Comparison of ENCODE assay signal across 2 fruit fly cellular contexts in the genomic region with DNA sequence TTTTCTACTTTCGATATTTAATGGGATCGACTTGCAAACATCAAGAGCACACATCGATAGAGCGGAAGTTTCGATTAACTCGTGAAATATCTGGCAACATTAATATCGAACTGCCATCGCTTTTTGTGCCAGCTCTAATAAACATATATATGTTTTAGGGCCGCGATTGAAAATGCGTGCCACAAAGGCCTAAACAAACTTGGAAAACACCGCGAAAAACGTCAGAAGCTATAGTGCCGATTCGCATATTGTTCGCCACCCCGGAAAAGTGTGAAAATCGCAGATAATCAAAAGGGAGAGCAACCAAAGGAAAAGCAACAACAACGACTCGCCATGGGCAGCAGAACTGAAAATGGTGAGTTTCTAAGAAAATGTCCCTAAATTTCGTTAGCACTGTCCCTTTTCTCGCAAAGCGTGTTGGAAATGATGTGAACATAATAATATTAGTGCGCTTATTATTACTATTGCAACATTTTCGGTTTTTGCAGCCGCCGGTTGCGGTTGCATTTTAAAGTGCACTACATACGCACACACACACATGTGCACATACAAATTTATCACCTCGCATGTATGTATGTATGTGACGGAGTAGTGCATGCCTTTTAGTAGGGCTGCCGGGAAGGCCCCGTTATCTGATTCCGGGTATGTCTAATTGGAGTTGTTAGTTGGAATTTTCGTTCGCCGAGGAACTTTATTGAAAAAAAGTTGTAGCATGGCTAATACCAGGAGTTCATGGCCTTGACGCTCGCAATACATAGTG.
TF ChIP-seq lines count a peak whose summit lies in the region.

Gene enc, plus strand, starts transcription at position 114 of the 760 bp plus-strand sequence.

TF ChIP-seq in whole organism, embryonic, 481 proteins besides CTCF, POLR2A, EP300 and RAD21 (continued from another document and continues in another):
- no peak for TF ChIP-seq cwo (GFP tag; optimal IDR thresholded peaks at IDR 0.05; lab: Kevin White, UChicago)
- no peak for TF ChIP-seq CG18619 (GFP tag; optimal IDR thresholded peaks at IDR 0.05; lab: Kevin White, UChicago)
- TF ChIP-seq Sin3A (optimal IDR thresholded peaks at IDR 0.05; lab: Kevin White, UChicago), result peak; percentile 31
- no peak for TF ChIP-seq CG9609 (GFP tag; optimal IDR thresholded peaks at IDR 0.05; lab: Kevin White, UChicago)
- peak; percentile 95 for TF ChIP-seq hb (GFP tag; IDR thresholded peaks at IDR 0.05; lab: Robert Waterston, UW; ENCODE audit: partially characterized antibody)
- TF ChIP-seq HmgZ (tag; optimal IDR thresholded peaks at IDR 0.05; lab: Kevin White, UChicago), result peak; percentile 37
- TF ChIP-seq CG17186 (GFP tag; optimal IDR thresholded peaks at IDR 0.05; lab: Kevin White, UChicago), result peak; percentile 45
- no peak for TF ChIP-seq Hmx (GFP tag; optimal IDR thresholded peaks at IDR 0.05; lab: Kevin White, UChicago)
- no peak for TF ChIP-seq CG11560 (tag; IDR thresholded peaks at IDR 0.05; lab: Robert Waterston, UW)
- TF ChIP-seq Eip74EF (GFP tag; optimal IDR thresholded peaks at IDR 0.05; lab: Kevin White, UChicago), result no peak
- peak; percentile 70 for TF ChIP-seq CG11504 (tag; optimal IDR thresholded peaks at IDR 0.05; lab: Kevin White, UChicago)
- no peak for TF ChIP-seq Hey (tag; optimal IDR thresholded peaks at IDR 0.05; lab: Kevin White, UChicago)
- TF ChIP-seq hbn (GFP tag; IDR thresholded peaks at IDR 0.05; lab: Robert Waterston, UW; ENCODE audit: partially characterized antibody), result peak; percentile 94
- TF ChIP-seq Mrtf (GFP tag; IDR thresholded peaks at IDR 0.05; lab: Robert Waterston, UW), result no peak
- no peak for TF ChIP-seq Atf6 (GFP tag; IDR thresholded peaks at IDR 0.05; lab: Robert Waterston, UW)
- TF ChIP-seq CG1792 (GFP tag; optimal IDR thresholded peaks at IDR 0.05; lab: Kevin White, UChicago), result no peak
- no peak for TF ChIP-seq CG4820 (GFP tag; optimal IDR thresholded peaks at IDR 0.05; lab: Kevin White, UChicago)
- TF ChIP-seq Max (GFP tag; optimal IDR thresholded peaks at IDR 0.05; lab: Kevin White, UChicago), result no peak
- peak; percentile 92 for TF ChIP-seq ato (GFP tag; IDR thresholded peaks at IDR 0.05; lab: Robert Waterston, UW; ENCODE audit: partially characterized antibody)
- no peak for TF ChIP-seq NC2α (GFP tag; optimal IDR thresholded peaks at IDR 0.05; lab: Kevin White, UChicago)
- TF ChIP-seq CG11456 (GFP tag; IDR thresholded peaks at IDR 0.05; lab: Robert Waterston, UW), result no peak
- TF ChIP-seq Jarid2 (GFP tag; optimal IDR thresholded peaks at IDR 0.05; lab: Kevin White, UChicago), result peak; percentile 11
- TF ChIP-seq CG14860 (GFP tag; IDR thresholded peaks at IDR 0.05; lab: Robert Waterston, UW; ENCODE audit: partially characterized antibody), result peak; percentile 93
- TF ChIP-seq stc (GFP tag; IDR thresholded peaks at IDR 0.05; lab: Robert Waterston, UW), result no peak
- no peak for TF ChIP-seq tx (GFP tag; optimal IDR thresholded peaks at IDR 0.05; lab: Kevin White, UChicago)
- no peak for TF ChIP-seq tap (tag; optimal IDR thresholded peaks at IDR 0.05; lab: Kevin White, UChicago)
- TF ChIP-seq CG6854 (GFP tag; optimal IDR thresholded peaks at IDR 0.05; lab: Kevin White, UChicago), result no peak
- TF ChIP-seq nerfin-1 (tag; optimal IDR thresholded peaks at IDR 0.05; lab: Kevin White, UChicago), result peak; percentile 4
- no peak for TF ChIP-seq CG6765 (GFP tag; optimal IDR thresholded peaks at IDR 0.05; lab: Kevin White, UChicago)
- TF ChIP-seq Stat92E (GFP tag; optimal IDR thresholded peaks at IDR 0.05; lab: Kevin White, UChicago), result peak in 1 of 3 experiments; percentile 35
- TF ChIP-seq CG1832 (GFP tag; optimal IDR thresholded peaks at IDR 0.05; lab: Kevin White, UChicago), result no peak
- peak; percentile 98 for TF ChIP-seq bbx (GFP tag; IDR thresholded peaks at IDR 0.05; lab: Robert Waterston, UW; ENCODE audit: partially characterized antibody)
- peak; percentile 86 for TF ChIP-seq cg (GFP tag; optimal IDR thresholded peaks at IDR 0.05; lab: Kevin White, UChicago)
- TF ChIP-seq CG11723 (GFP tag; optimal IDR thresholded peaks at IDR 0.05; lab: Kevin White, UChicago), result no peak
- TF ChIP-seq CG1603 (tag; optimal IDR thresholded peaks at IDR 0.05; lab: Kevin White, UChicago), result peak; percentile 43
- no peak for TF ChIP-seq CG10565 (GFP tag; optimal IDR thresholded peaks at IDR 0.05; lab: Kevin White, UChicago)
- TF ChIP-seq CG4282 (GFP tag; optimal IDR thresholded peaks at IDR 0.05; lab: Kevin White, UChicago), result no peak
- TF ChIP-seq cas (GFP tag; IDR thresholded peaks at IDR 0.05; lab: Robert Waterston, UW), result no peak
- no peak for TF ChIP-seq da (GFP tag; optimal IDR thresholded peaks at IDR 0.05; lab: Kevin White, UChicago)
- peak; percentile 33 for TF ChIP-seq CG2712 (tag; optimal IDR thresholded peaks at IDR 0.05; lab: Kevin White, UChicago)
- peak; percentile 28 for TF ChIP-seq CG15479 (GFP tag; optimal IDR thresholded peaks at IDR 0.05; lab: Kevin White, UChicago)
- no peak for TF ChIP-seq CG9437 (GFP tag; optimal IDR thresholded peaks at IDR 0.05; lab: Kevin White, UChicago)
- TF ChIP-seq bcd (GFP tag; optimal IDR thresholded peaks at IDR 0.05; lab: Kevin White, UChicago), result no peak
- peak; percentile 36 for TF ChIP-seq D19A (tag; optimal IDR thresholded peaks at IDR 0.05; lab: Kevin White, UChicago)
- TF ChIP-seq chinmo (GFP tag; IDR thresholded peaks at IDR 0.05; lab: Robert Waterston, UW; ENCODE audit: partially characterized antibody), result peak; percentile 96
- no peak for TF ChIP-seq Drgx (GFP tag; IDR thresholded peaks at IDR 0.05; lab: Robert Waterston, UW)
- TF ChIP-seq CG1233 (GFP tag; optimal IDR thresholded peaks at IDR 0.05; lab: Kevin White, UChicago), result peak; percentile 35
- no peak for TF ChIP-seq CG17612 (GFP tag; IDR thresholded peaks at IDR 0.05; lab: Robert Waterston, UW)
- peak; percentile 94 for TF ChIP-seq Dref (GFP tag; IDR thresholded peaks at IDR 0.05; lab: Robert Waterston, UW)
- peak; percentile 83 for TF ChIP-seq YL-1 (GFP tag; optimal IDR thresholded peaks at IDR 0.05; lab: Kevin White, UChicago)
- TF ChIP-seq CG18262 (tag; optimal IDR thresholded peaks at IDR 0.05; lab: Kevin White, UChicago), result no peak
- TF ChIP-seq Lim3 (GFP tag; IDR thresholded peaks at IDR 0.05; lab: Robert Waterston, UW), result no peak
- TF ChIP-seq CG12219 (GFP tag; optimal IDR thresholded peaks at IDR 0.05; lab: Kevin White, UChicago), result no peak
- no peak for TF ChIP-seq hkb (optimal IDR thresholded peaks at IDR 0.05; lab: Kevin White, UChicago)
- no peak for TF ChIP-seq hkb (GFP tag; IDR thresholded peaks at IDR 0.05; lab: Robert Waterston, UW)
- no peak for TF ChIP-seq Usf (GFP tag; optimal IDR thresholded peaks at IDR 0.05; lab: Kevin White, UChicago)
- peak; percentile 19 for TF ChIP-seq CG8924 (tag; optimal IDR thresholded peaks at IDR 0.05; lab: Kevin White, UChicago)
- no peak for TF ChIP-seq CG7372 (GFP tag; IDR thresholded peaks at IDR 0.05; lab: Robert Waterston, UW)
- peak; percentile 95 for TF ChIP-seq unc-4 (GFP tag; IDR thresholded peaks at IDR 0.05; lab: Robert Waterston, UW; ENCODE audit: partially characterized antibody)
- no peak for TF ChIP-seq pho (GFP tag; optimal IDR thresholded peaks at IDR 0.05; lab: Kevin White, UChicago)
- TF ChIP-seq Gsc (GFP tag; IDR thresholded peaks at IDR 0.05; lab: Robert Waterston, UW), result no peak
- no peak for TF ChIP-seq cato (GFP tag; optimal IDR thresholded peaks at IDR 0.05; lab: Kevin White, UChicago; ENCODE audit: borderline replicate concordance)

TF ChIP-seq in whole organism, prepupa, 60 proteins besides CTCF, POLR2A, EP300 and RAD21 (continued from another document):
- TF ChIP-seq fkh (GFP tag; optimal IDR thresholded peaks at IDR 0.05; lab: Kevin White, UChicago) (peak; percentile 71), vri (GFP tag; optimal IDR thresholded peaks at IDR 0.05; lab: Kevin White, UChicago) (no peak), topi (GFP tag; optimal IDR thresholded peaks at IDR 0.05; lab: Kevin White, UChicago) (peak; percentile 5), CG3919 (GFP tag; optimal IDR thresholded peaks at IDR 0.05; lab: Kevin White, UChicago) (no peak), Sox14 (GFP tag; optimal IDR thresholded peaks at IDR 0.05; lab: Kevin White, UChicago) (peak; percentile 48), Lpt (GFP tag; optimal IDR thresholded peaks at IDR 0.05; lab: Kevin White, UChicago) (no peak), CG4318 (GFP tag; optimal IDR thresholded peaks at IDR 0.05; lab: Kevin White, UChicago) (no peak), fd59A (GFP tag; optimal IDR thresholded peaks at IDR 0.05; lab: Kevin White, UChicago) (no peak), Met (GFP tag; optimal IDR thresholded peaks at IDR 0.05; lab: Kevin White, UChicago) (no peak), OdsH (GFP tag; optimal IDR thresholded peaks at IDR 0.05; lab: Kevin White, UChicago) (no peak), CG34406 (GFP tag; optimal IDR thresholded peaks at IDR 0.05; lab: Kevin White, UChicago) (no peak), Blimp-1 (GFP tag; optimal IDR thresholded peaks at IDR 0.05; lab: Kevin White, UChicago) (no peak), CG8632 (GFP tag; optimal IDR thresholded peaks at IDR 0.05; lab: Kevin White, UChicago) (no peak), CG11294 (GFP tag; IDR thresholded peaks at IDR 0.05; lab: Robert Waterston, UW) (no peak), Hr38 (GFP tag; optimal IDR thresholded peaks at IDR 0.05; lab: Kevin White, UChicago) (no peak), CG6276 (GFP tag; optimal IDR thresholded peaks at IDR 0.05; lab: Kevin White, UChicago) (no peak), CG6163 (GFP tag; IDR thresholded peaks at IDR 0.05; lab: Robert Waterston, UW) (no peak)
